Worm (Caenorhabditis elegans) whole organism, L4/young adult: ENCODE results near the gene hpo-34.

ENCODE experiments used
- W03F9.2 ChIP-seq: fragments of 150-350 bp; optimal IDR thresholded peaks from 2 replicates; lab custom pipeline; 2014; ENCODE audit warnings: missing biosample characterization, missing genetic modification characterization
- dao-5 ChIP-seq: sonication (generic microtip); optimal IDR thresholded peaks from 2 replicates; lab custom pipeline; 2016; ENCODE audit warnings: missing genotype, missing genetic modification characterization, moderate library complexity, missing compliant biosample characterization

DNA sequence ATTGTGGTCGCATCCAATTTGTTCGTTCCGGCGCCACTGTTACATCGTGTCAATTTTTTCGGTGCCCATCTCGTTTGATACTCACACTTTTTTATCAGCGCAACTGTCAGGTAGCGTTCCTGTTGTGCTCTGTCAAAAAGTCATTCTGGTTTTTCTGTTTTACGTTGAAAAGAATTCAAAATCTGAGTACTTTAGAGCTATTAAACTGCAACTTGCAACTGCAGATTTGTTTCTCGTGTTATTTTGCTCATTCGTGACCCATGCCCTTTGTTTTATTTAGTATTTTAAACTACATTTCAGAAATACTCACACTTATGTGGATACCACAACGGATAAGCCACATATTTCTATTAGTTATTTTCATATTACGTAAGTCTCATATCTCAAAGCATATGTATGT, 41.7 kb upstream of the hpo-34 start, which contains the start of gene lev-8:
- TF ChIP-seq W03F9.2 (tag; lab: Kevin White, UChicago) (no peak), dao-5 (no peak)
